Fruit fly (Drosophila melanogaster) whole organism, embryonic: ENCODE measurements around the gene Ptp99A.
A peak's percentile ranks its signal among the peaks of the same experiment; 100 is the strongest.

Source experiments
- Awh ChIP-seq: fragments of 200-800 bp; sonication (Bioruptor generic); IDR thresholded peaks from 2 replicates; pipeline ENCODE4, ENCODE4 v1.3.6; 2022; ENCODE audit warnings: missing biosample characterization, missing genetic modification characterization
- Blimp-1 ChIP-seq: fragments of 200-800 bp; sonication (Bioruptor generic); optimal IDR thresholded peaks from 3 replicates; lab custom pipeline; 2018; ENCODE audit warnings: missing biosample characterization, missing genetic modification characterization, mild to moderate bottlenecking, moderate library complexity, missing genetic modification reagents
- CG10274 ChIP-seq: fragments of 200-800 bp; sonication (Bioruptor generic); optimal IDR thresholded peaks from 3 replicates; lab custom pipeline; 2017; ENCODE audit warnings: missing biosample characterization, mild to moderate bottlenecking, missing genetic modification characterization
- CG11723 ChIP-seq: fragments of 200-800 bp; sonication (Bioruptor generic); optimal IDR thresholded peaks from 2 replicates; lab custom pipeline; 2017; ENCODE audit warnings: missing biosample characterization, mild to moderate bottlenecking, missing genetic modification characterization
- CG12769 ChIP-seq: fragments of 200-800 bp; sonication (Bioruptor generic); optimal IDR thresholded peaks from 2 replicates; lab custom pipeline; 2019; ENCODE audit warnings: missing biosample characterization, mild to moderate bottlenecking, missing genetic modification characterization, moderate library complexity
- CG15269 ChIP-seq: fragments of 200-800 bp; sonication (Bioruptor generic); optimal IDR thresholded peaks from 2 replicates; lab custom pipeline; 2018; ENCODE audit warnings: missing biosample characterization, mild to moderate bottlenecking, missing genetic modification characterization, moderate library complexity
- CG16815 ChIP-seq: fragments of 200-800 bp; sonication (Bioruptor generic); optimal IDR thresholded peaks from 3 replicates; lab custom pipeline; 2017; ENCODE audit warnings: missing biosample characterization, mild to moderate bottlenecking, missing genetic modification characterization
- CG18476 ChIP-seq: fragments of 200-800 bp; sonication (Bioruptor generic); optimal IDR thresholded peaks from 2 replicates; lab custom pipeline; 2016; ENCODE audit warnings: missing biosample characterization, mild to moderate bottlenecking, missing genetic modification characterization
- CG2202 ChIP-seq: fragments of 200-800 bp; sonication (Bioruptor generic); optimal IDR thresholded peaks from 2 replicates; lab custom pipeline; 2018; ENCODE audit warnings: missing biosample characterization, mild to moderate bottlenecking, missing genetic modification characterization
- CG30020 ChIP-seq: fragments of 200-800 bp; optimal IDR thresholded peaks from 2 replicates; lab custom pipeline; 2019; ENCODE audit warnings: missing biosample characterization, mild to moderate bottlenecking, missing genetic modification characterization, moderate library complexity
- CG6683 ChIP-seq: fragments of 200-800 bp; sonication (Bioruptor generic); optimal IDR thresholded peaks from 2 replicates; lab custom pipeline; 2017; ENCODE audit warnings: missing biosample characterization, mild to moderate bottlenecking, missing genetic modification characterization, missing genetic modification reagents
- CG7839 ChIP-seq: fragments of 200-800 bp; sonication (Bioruptor generic); optimal IDR thresholded peaks from 3 replicates; lab custom pipeline; 2018; ENCODE audit warnings: missing biosample characterization, mild to moderate bottlenecking, missing genetic modification characterization, moderate library complexity
- CG9609 ChIP-seq: fragments of 200-800 bp; sonication (Bioruptor generic); optimal IDR thresholded peaks from 3 replicates; lab custom pipeline; 2016; ENCODE audit warnings: missing biosample characterization, missing genetic modification characterization
- Drgx ChIP-seq: fragments of 200-800 bp; sonication (Bioruptor generic); IDR thresholded peaks from 2 replicates; pipeline ENCODE4 v1.3.6; 2022; ENCODE audit warnings: missing biosample characterization, missing genetic modification characterization
- Fer1 ChIP-seq: fragments of 200-800 bp; sonication (Bioruptor generic); optimal IDR thresholded peaks from 2 replicates; lab custom pipeline; 2017; ENCODE audit warnings: missing biosample characterization, mild to moderate bottlenecking, missing genetic modification characterization
- H2.0 ChIP-seq: fragments of 200-800 bp; sonication (Bioruptor generic); IDR thresholded peaks from 2 replicates; pipeline ENCODE4 v1.3.6; 2022; ENCODE audit warnings: missing biosample characterization, missing genetic modification characterization
- Hr3 ChIP-seq: fragments of 200-800 bp; sonication (Bioruptor generic); optimal IDR thresholded peaks from 3 replicates; lab custom pipeline; 2016; ENCODE audit warnings: missing biosample characterization, missing genetic modification characterization
- Med ChIP-seq: fragments of 200-800 bp; sonication (Bioruptor generic); peaks from one replicate; lab custom pipeline; 2016; ENCODE audit warnings: missing biosample characterization, missing genetic modification characterization, mild to moderate bottlenecking, inconsistent platforms, moderate library complexity
- Meics ChIP-seq: fragments of 200-800 bp; sonication (Bioruptor generic); optimal IDR thresholded peaks from 2 replicates; lab custom pipeline; 2017; ENCODE audit warnings: missing biosample characterization, mild to moderate bottlenecking, missing genetic modification characterization
- Neu2 ChIP-seq: fragments of 200-800 bp; sonication (Bioruptor generic); optimal IDR thresholded peaks from 3 replicates; lab custom pipeline; 2016; ENCODE audit warnings: missing biosample characterization, missing genetic modification characterization, borderline replicate concordance
- Nf-YC ChIP-seq: fragments of 200-800 bp; optimal IDR thresholded peaks from 3 replicates; lab custom pipeline; 2019; ENCODE audit warnings: missing biosample characterization, mild to moderate bottlenecking, missing genetic modification characterization, moderate library complexity
- Ravus ChIP-seq: fragments of 200-800 bp; sonication (Bioruptor generic); IDR thresholded peaks from 2 replicates; pipeline ENCODE4 v1.3.6; 2022; ENCODE audit warnings: missing biosample characterization, missing genetic modification characterization
- Sry-β ChIP-seq: fragments of 200-800 bp; sonication (Bioruptor generic); optimal IDR thresholded peaks from 2 replicates; lab custom pipeline; 2018; ENCODE audit warnings: missing biosample characterization, mild to moderate bottlenecking, missing genetic modification characterization, moderate library complexity
- Trl ChIP-seq, 3 experiments: fragments of >200 bp in 2 of 3; fragments of 200-800 bp in 1 of 3; sonication (Bioruptor generic) in 1 of 3; optimal IDR thresholded peaks; 2 replicates in 1 of 3; 3 replicates in 2 of 3; lab custom pipeline; 2016 to 2017; ENCODE audit warnings: missing biosample characterization in 1 of 3, missing genetic modification characterization in 1 of 3
- Vsx1 ChIP-seq: fragments of 200-800 bp; sonication (Bioruptor generic); optimal IDR thresholded peaks from 2 replicates; lab custom pipeline; 2017; ENCODE audit warnings: missing biosample characterization, mild to moderate bottlenecking, missing genetic modification characterization, missing genetic modification reagents
- abd-A ChIP-seq: fragments of 200-800 bp; sonication (Bioruptor generic); optimal IDR thresholded peaks from 3 replicates; lab custom pipeline; 2019; ENCODE audit warnings: missing biosample characterization, mild to moderate bottlenecking, missing genetic modification characterization, moderate library complexity
- chinmo ChIP-seq: fragments of 200-800 bp; sonication (Bioruptor generic); IDR thresholded peaks from 4 replicates; pipeline ENCODE4 v1.3.6; 2022; ENCODE audit warnings: missing biosample characterization, missing genetic modification characterization; ENCODE audit not compliant: partially characterized antibody
- crol ChIP-seq: fragments of 200-800 bp; sonication (Bioruptor generic); IDR thresholded peaks from 2 replicates; pipeline ENCODE4 v1.3.6; 2022; ENCODE audit warnings: missing biosample characterization, missing genetic modification characterization
- ftz-f1 ChIP-seq: fragments of 200-800 bp; sonication (Bioruptor generic); optimal IDR thresholded peaks from 2 replicates; lab custom pipeline; 2016; ENCODE audit warnings: missing biosample characterization, missing genetic modification characterization
- gfzf ChIP-seq: fragments of 200-800 bp; sonication (Bioruptor generic); optimal IDR thresholded peaks from 2 replicates; lab custom pipeline; 2016; ENCODE audit warnings: missing biosample characterization, mild to moderate bottlenecking, missing genetic modification characterization, moderate library complexity
- hth ChIP-seq: fragments of >200 bp; optimal IDR thresholded peaks from 2 replicates; lab custom pipeline; 2017; ENCODE audit warnings: inconsistent platforms
- oc ChIP-seq: fragments of 200-800 bp; sonication (Bioruptor generic); optimal IDR thresholded peaks from 2 replicates; lab custom pipeline; 2018; ENCODE audit warnings: missing biosample characterization, mild to moderate bottlenecking, missing genetic modification characterization, moderate library complexity
- row ChIP-seq: fragments of 200-800 bp; sonication (Bioruptor generic); IDR thresholded peaks from 3 replicates; pipeline ENCODE4 v1.3.6; 2022; ENCODE audit warnings: missing biosample characterization, missing genetic modification characterization
- run ChIP-seq: fragments of 200-800 bp; sonication (Bioruptor generic); optimal IDR thresholded peaks from 3 replicates; lab custom pipeline; 2018; ENCODE audit warnings: missing biosample characterization, mild to moderate bottlenecking, missing genetic modification characterization
- sd ChIP-seq: fragments of 200-800 bp; sonication (Bioruptor generic); optimal IDR thresholded peaks from 3 replicates; lab custom pipeline; 2018; ENCODE audit warnings: missing biosample characterization, mild to moderate bottlenecking, missing genetic modification characterization, moderate library complexity
- sens ChIP-seq: fragments of 200-800 bp; sonication (Bioruptor generic); peaks from one replicate; lab custom pipeline; 2016; ENCODE audit warnings: missing biosample characterization, missing genetic modification characterization
- twi ChIP-seq: fragments of 200-800 bp; optimal IDR thresholded peaks from 2 replicates; lab custom pipeline; 2019; ENCODE audit warnings: missing biosample characterization, mild to moderate bottlenecking, missing genetic modification characterization, moderate library complexity
- vvl ChIP-seq: fragments of 200-800 bp; sonication (Bioruptor generic); IDR thresholded peaks from 2 replicates; pipeline ENCODE4 v1.3.6; 2022; ENCODE audit warnings: missing biosample characterization, missing genetic modification characterization

The Ptp99A gene

dm6 chr3R:29511472-29511871 lies 134.0 kb downstream of the Ptp99A start:
- TF ChIP-seq Drgx (GFP tag; lab: Robert Waterston, UW) = no peak
- no peak for TF ChIP-seq Meics (GFP tag; lab: Kevin White, UChicago)
- no peak for TF ChIP-seq gfzf (GFP tag; lab: Kevin White, UChicago)
- peak; percentile 25 for TF ChIP-seq twi (tag; lab: Kevin White, UChicago)
- TF ChIP-seq CG18476 (GFP tag; lab: Kevin White, UChicago) = peak; percentile 20
- TF ChIP-seq Blimp-1 = peak; percentile 51
- TF ChIP-seq crol (GFP tag; lab: Robert Waterston, UW) = 0 out of 2 replicates have a peak, but pooled peaks have one; percentile 17
- TF ChIP-seq Hr3 = no peak
- no peak for TF ChIP-seq CG16815 (GFP tag; lab: Kevin White, UChicago)
- TF ChIP-seq sens (GFP tag; lab: Kevin White, UChicago) = peak; percentile 67
- peak; percentile 26 for TF ChIP-seq hth
- TF ChIP-seq CG10274 (GFP tag; lab: Kevin White, UChicago) = peak; percentile 63

dm6 chr3R:29512306-29513044 lies 135.0 kb downstream of the Ptp99A start:
- peak; percentile 0 for TF ChIP-seq CG15269 (tag; lab: Kevin White, UChicago)
- no peak for TF ChIP-seq CG7839 (tag; lab: Kevin White, UChicago)
- TF ChIP-seq CG6683 (GFP tag; lab: Kevin White, UChicago) = no peak
- peak; percentile 4 for TF ChIP-seq Med
- peak; percentile 36 for TF ChIP-seq Vsx1 (GFP tag; lab: Kevin White, UChicago)
- peak; percentile 54 for TF ChIP-seq crol (GFP tag; lab: Robert Waterston, UW)
- no peak for TF ChIP-seq Ravus (GFP tag; lab: Robert Waterston, UW)
- TF ChIP-seq Trl (optimal IDR thresholded peaks at IDR 0.05; lab: Kevin White, UChicago) = no peak
- TF ChIP-seq Trl (GFP tag; optimal IDR thresholded peaks at IDR 0.05; lab: Kevin White, UChicago) = no peak
- no peak for TF ChIP-seq CG30020 (tag; lab: Kevin White, UChicago)
- TF ChIP-seq Sry-β (GFP tag; lab: Kevin White, UChicago) = peak; percentile 88
- no peak for TF ChIP-seq Neu2 (GFP tag; lab: Kevin White, UChicago)
- peak; percentile 51 for TF ChIP-seq CG12769 (tag; lab: Kevin White, UChicago)
- TF ChIP-seq abd-A (tag; lab: Kevin White, UChicago) = peak; percentile 96
- TF ChIP-seq Nf-YC (tag; lab: Kevin White, UChicago) = peak; percentile 16
- peak; percentile 55 for TF ChIP-seq row (GFP tag; lab: Robert Waterston, UW)
- TF ChIP-seq Fer1 (GFP tag; lab: Kevin White, UChicago) = no peak
- TF ChIP-seq H2.0 = no peak
- TF ChIP-seq CG11723 (GFP tag; lab: Kevin White, UChicago) = no peak
- no peak for TF ChIP-seq CG2202 (tag; lab: Kevin White, UChicago)
- TF ChIP-seq oc (tag; lab: Kevin White, UChicago) = peak; percentile 60
- TF ChIP-seq sd (tag; lab: Kevin White, UChicago) = peak; percentile 50
- TF ChIP-seq vvl = peak; percentile 87
- TF ChIP-seq Awh (GFP tag; lab: Robert Waterston, UW) = peak; percentile 95
- TF ChIP-seq run (tag; lab: Kevin White, UChicago) = peak; percentile 37
- no peak for TF ChIP-seq CG9609 (GFP tag; lab: Kevin White, UChicago)
- TF ChIP-seq chinmo = peak; percentile 68; the same call in 1 of the 4 replicates
- no peak for TF ChIP-seq ftz-f1 (GFP tag; lab: Kevin White, UChicago)
